Worm (Caenorhabditis elegans): ENCODE data around the gene R12C12.9.

The R12C12.9 gene

DNA sequence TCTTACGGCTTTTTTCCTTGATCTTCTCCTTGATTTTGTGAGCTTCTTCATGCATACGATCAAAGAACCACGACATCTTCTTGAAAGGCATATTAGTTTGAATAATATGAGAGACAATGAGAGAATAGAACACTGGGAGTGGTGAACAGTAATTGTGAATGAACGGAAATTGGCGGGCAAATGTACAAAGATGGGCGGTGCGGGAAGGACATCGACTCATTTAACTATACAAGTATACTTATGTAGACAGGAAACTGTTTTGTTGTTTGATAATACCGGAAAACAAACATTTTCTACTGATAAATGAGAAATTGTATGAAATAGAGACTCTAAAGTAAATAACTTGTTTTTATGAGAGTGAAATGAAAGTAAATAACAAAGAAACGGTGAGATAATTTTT is 20.3 kb upstream of the R12C12.9 start, which contains the start of gene R12C12.5:
TSS of gene R12C12.5 (minus strand) at position 101 of the 400 bp plus-strand sequence.
- no peak for TF ChIP-seq efl-1 (optimal IDR thresholded peaks at IDR 0.05)
- no peak for TF ChIP-seq efl-1 (GFP tag; optimal IDR thresholded peaks at IDR 0.05 in 1 of 2)
- TF ChIP-seq lin-15B (tag; optimal IDR thresholded peaks at IDR 0.05): no peak
- no peak for TF ChIP-seq nhr-76 (tag; optimal IDR thresholded peaks at IDR 0.05)
- no peak for TF ChIP-seq sup-37 (GFP tag; optimal IDR thresholded peaks at IDR 0.05)
- TF ChIP-seq Y116A8C.19 (tag; optimal IDR thresholded peaks at IDR 0.05; ENCODE audit: borderline replicate concordance): no peak
- TF ChIP-seq aha-1 (tag; optimal IDR thresholded peaks at IDR 0.05): no peak
- TF ChIP-seq lir-3 (tag; optimal IDR thresholded peaks at IDR 0.05; ENCODE audit: poor library complexity): no peak
- TF ChIP-seq nhr-90 (tag; optimal IDR thresholded peaks at IDR 0.05; ENCODE audit: poor library complexity): no peak
- TF ChIP-seq ets-5 (GFP tag; IDR thresholded peaks at IDR 0.05): no peak
- TF ChIP-seq pax-3 (tag; optimal IDR thresholded peaks at IDR 0.05): no peak
- TF ChIP-seq rnt-1 (tag; optimal IDR thresholded peaks at IDR 0.05): no peak
- no peak for TF ChIP-seq lin-13 (GFP tag; optimal IDR thresholded peaks at IDR 0.05)
- TF ChIP-seq elt-2 (tag; optimal IDR thresholded peaks at IDR 0.05): no peak
- TF ChIP-seq sox-4 (tag; optimal IDR thresholded peaks at IDR 0.05): no peak
- no peak for TF ChIP-seq egl-13 (tag; optimal IDR thresholded peaks at IDR 0.05)
- TF ChIP-seq nhr-71 (tag; optimal IDR thresholded peaks at IDR 0.05): no peak

- TF ChIP-seq mef-2 (tag; optimal IDR thresholded peaks at IDR 0.05) (no peak), swsn-7 (tag; optimal IDR thresholded peaks at IDR 0.05) (no peak), unc-62 (GFP tag; optimal IDR thresholded peaks at IDR 0.05) (no peak), ztf-4 (tag; optimal IDR thresholded peaks at IDR 0.05) (no peak), skn-1 (tag; optimal IDR thresholded peaks at IDR 0.05) (no peak), nhr-85 (tag) (no peak), egl-13 (tag; optimal IDR thresholded peaks at IDR 0.05) (no peak), mdl-1 (tag; optimal IDR thresholded peaks at IDR 0.05) (no peak), lin-35 (GFP tag; optimal IDR thresholded peaks at IDR 0.05) (no peak)
Measured at ce11 chrII:6043166-6043565, 18.4 kb upstream of the R12C12.9 start, which contains the start of gene R12C12.10. TSS of gene R12C12.10 (minus strand) at chrII:6043266.

- TF ChIP-seq fos-1 (tag; optimal IDR thresholded peaks at IDR 0.05): no peak
- TF ChIP-seq tbx-2 (tag; optimal IDR thresholded peaks at IDR 0.05): no peak
- TF ChIP-seq fkh-4 (tag; optimal IDR thresholded peaks at IDR 0.05; ENCODE audit: borderline replicate concordance): no peak
- TF ChIP-seq hlh-17 (GFP tag; optimal IDR thresholded peaks at IDR 0.05; ENCODE audit: borderline replicate concordance): no peak
- TF ChIP-seq nhr-20 (tag; optimal IDR thresholded peaks at IDR 0.05): no peak
- TF ChIP-seq egl-27 (tag; optimal IDR thresholded peaks at IDR 0.05): no peak
- no peak for TF ChIP-seq tlp-1 (tag; optimal IDR thresholded peaks at IDR 0.05)
- no peak for TF ChIP-seq elt-2 (tag; optimal IDR thresholded peaks at IDR 0.05)
- no peak for TF ChIP-seq pax-3 (tag; optimal IDR thresholded peaks at IDR 0.05)
Measured at ce11 chrII:6031106-6031505, 6.3 kb upstream of the R12C12.9 start, which contains the start of gene frpr-16. TSS of gene frpr-16 (minus strand) at chrII:6031206.

DNA sequence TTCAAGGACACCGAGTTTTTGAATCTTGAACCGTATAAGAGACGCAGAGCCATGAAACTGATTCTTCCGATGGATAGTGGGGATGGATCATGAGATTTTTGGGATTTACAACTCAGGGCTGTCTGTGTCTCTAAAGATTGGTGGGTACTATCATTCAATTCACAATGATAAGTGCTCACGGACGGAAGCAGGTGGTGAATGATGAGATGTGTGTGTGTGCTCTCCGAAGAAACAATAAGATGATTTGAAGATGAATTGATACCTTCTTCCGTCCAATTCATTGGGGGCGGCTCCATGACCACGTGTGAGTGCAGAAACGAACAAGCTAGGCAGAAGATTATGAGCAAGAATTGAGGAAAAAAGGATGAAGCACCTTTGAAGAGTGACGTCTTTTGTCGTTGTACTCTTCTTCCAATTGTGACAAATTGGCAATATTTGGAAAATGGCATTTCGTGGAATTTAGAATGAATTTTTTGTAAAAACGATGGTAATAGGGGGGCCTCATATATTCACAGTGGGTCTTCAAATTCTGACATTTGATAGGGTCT is 3.9 kb upstream of the R12C12.9 start:
- peak; percentile 12 for TF ChIP-seq swsn-7 (tag; optimal IDR thresholded peaks at IDR 0.05)
- TF ChIP-seq hpl-2 (GFP tag; optimal IDR thresholded peaks at IDR 0.05): no peak
- TF ChIP-seq skn-1 (tag; optimal IDR thresholded peaks at IDR 0.05): no peak
- no peak for TF ChIP-seq xbp-1 (tag; optimal IDR thresholded peaks at IDR 0.05)
- TF ChIP-seq dpl-1 (GFP tag; optimal IDR thresholded peaks at IDR 0.05): no peak
- peak; percentile 12 to 20 for TF ChIP-seq efl-1 (optimal IDR thresholded peaks at IDR 0.05)
- TF ChIP-seq efl-1 (GFP tag; optimal IDR thresholded peaks at IDR 0.05 in 1 of 2): peak in 1 of 2 experiments; percentile 84
- peak; percentile 86 for TF ChIP-seq lin-14 (GFP tag; optimal IDR thresholded peaks at IDR 0.05)
- peak; percentile 7 for TF ChIP-seq unc-130 (tag; optimal IDR thresholded peaks at IDR 0.05)
- TF ChIP-seq vab-15 (tag; optimal IDR thresholded peaks at IDR 0.05): no peak
- no peak for TF ChIP-seq nhr-12 (tag; optimal IDR thresholded peaks at IDR 0.05)
- TF ChIP-seq snu-23 (GFP tag; optimal IDR thresholded peaks at IDR 0.05): peak; percentile 46
- no peak for TF ChIP-seq elt-3 (tag; optimal IDR thresholded peaks at IDR 0.05)
- TF ChIP-seq snpc-4 (tag; optimal IDR thresholded peaks at IDR 0.05): no peak
- no peak for TF ChIP-seq nhr-11 (tag; optimal IDR thresholded peaks at IDR 0.05)
- no peak for TF ChIP-seq sup-37 (GFP tag; optimal IDR thresholded peaks at IDR 0.05)
- TF ChIP-seq nhr-76 (tag; optimal IDR thresholded peaks at IDR 0.05): no peak
- no peak for TF ChIP-seq ztf-11 (tag; optimal IDR thresholded peaks at IDR 0.05)
- peak; percentile 75 for TF ChIP-seq dsc-1 (tag; optimal IDR thresholded peaks at IDR 0.05)
- TF ChIP-seq ets-5 (GFP tag; IDR thresholded peaks at IDR 0.05): no peak
- TF ChIP-seq nhr-47 (tag; optimal IDR thresholded peaks at IDR 0.05): peak; percentile 3
- peak; percentile 3 to 51 for TF ChIP-seq lsy-2 (tag; optimal IDR thresholded peaks at IDR 0.05)
- peak; percentile 66 for TF ChIP-seq rnt-1 (tag; optimal IDR thresholded peaks at IDR 0.05)

Data from whole organism, L1 larva.